Worm (Caenorhabditis elegans) whole organism, early embryonic: ENCODE measurements around the gene clec-223.

Experiments used
- hmbx-1 ChIP-seq: sonication (generic microtip); optimal IDR thresholded peaks from 2 replicates; lab custom pipeline; 2016; ENCODE audit warnings: mild to moderate bottlenecking, missing genetic modification characterization, missing compliant biosample characterization
- tbx-11 ChIP-seq: fragments of 200-800 bp; sonication (Bioruptor generic); IDR thresholded peaks from 2 replicates; pipeline ENCODE4 v1.3.6; 2022; ENCODE audit warnings: missing genetic modification characterization, missing compliant biosample characterization
- tra-4 ChIP-seq: sonication (generic microtip); optimal IDR thresholded peaks from 2 replicates; lab custom pipeline; 2017; ENCODE audit warnings: missing genetic modification characterization, missing compliant biosample characterization

- TF ChIP-seq tbx-11 = no peak
- TF ChIP-seq tra-4 (tag; lab: Kevin White, UChicago) = no peak
- TF ChIP-seq hmbx-1 (tag; lab: Kevin White, UChicago) = no peak
These were observed 25.7 kb downstream of the clec-223 start, which contains the start of gene T03F7.5 for ce11 chrV:11298632-11299031.
